Fruit fly (Drosophila melanogaster): ENCODE results near the gene CG5126.

dm6 chr2L:1134011-1134743, 49.6 kb downstream of the CG5126 start, which contains the start of the genes Iris and CG4577:
- TF ChIP-seq usp (GFP tag; optimal IDR thresholded peaks at IDR 0.05) = no peak
- no peak for TF ChIP-seq psq (optimal IDR thresholded peaks at IDR 0.05)
- TF ChIP-seq Dll (optimal IDR thresholded peaks at IDR 0.05) = no peak
- no peak for TF ChIP-seq pan (optimal IDR thresholded peaks at IDR 0.05)

Data from whole organism.